Fruit fly (Drosophila melanogaster): ENCODE measurements around the gene CG17819.

CG17819 gene

DNA sequence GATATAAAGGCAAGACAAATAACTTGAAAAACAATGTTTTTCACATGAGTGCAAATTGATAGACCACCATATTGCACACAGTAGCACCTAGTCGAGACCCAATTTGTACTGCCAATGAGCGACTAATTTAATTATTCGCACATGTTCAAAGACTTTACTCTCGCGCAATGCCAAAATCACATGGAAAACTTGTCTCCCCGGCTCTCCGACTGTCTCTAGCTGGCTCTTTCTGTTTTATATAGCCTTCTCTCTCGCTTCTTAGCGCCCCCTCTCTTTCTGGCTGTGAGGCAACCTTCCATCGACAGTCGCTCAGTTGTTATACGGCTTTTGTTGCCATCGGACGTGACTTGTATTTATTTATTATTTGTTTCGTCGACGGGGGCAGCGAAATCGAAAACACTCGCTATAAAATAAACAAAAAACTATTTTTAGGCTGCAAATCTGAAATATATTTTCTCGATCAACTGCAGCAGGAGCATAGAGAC, 10.3 kb downstream of the CG17819 start, which contains the start of gene CG6656:
CG6656 (plus strand) TSS at position 312 of the 485 bp plus-strand sequence.
- TF ChIP-seq CG8478 (optimal IDR thresholded peaks at IDR 0.05) (no peak), CTCF (optimal IDR thresholded peaks at IDR 0.05) (no peak)

dm6 chr3R:21873439-21873838, 11.9 kb downstream of the CG17819 start, which contains the start of gene CG31178:
TSS of gene CG31178 (plus strand) at chr3R:21873739.
- TF ChIP-seq CTCF (optimal IDR thresholded peaks at IDR 0.05) (no peak), CG8478 (optimal IDR thresholded peaks at IDR 0.05) (no peak)

- TF ChIP-seq CG8478 (optimal IDR thresholded peaks at IDR 0.05) (no peak), CTCF (optimal IDR thresholded peaks at IDR 0.05) (no peak)
Measured at dm6 chr3R:21871348-21871940, 13.9 kb downstream of the CG17819 start.

DNA sequence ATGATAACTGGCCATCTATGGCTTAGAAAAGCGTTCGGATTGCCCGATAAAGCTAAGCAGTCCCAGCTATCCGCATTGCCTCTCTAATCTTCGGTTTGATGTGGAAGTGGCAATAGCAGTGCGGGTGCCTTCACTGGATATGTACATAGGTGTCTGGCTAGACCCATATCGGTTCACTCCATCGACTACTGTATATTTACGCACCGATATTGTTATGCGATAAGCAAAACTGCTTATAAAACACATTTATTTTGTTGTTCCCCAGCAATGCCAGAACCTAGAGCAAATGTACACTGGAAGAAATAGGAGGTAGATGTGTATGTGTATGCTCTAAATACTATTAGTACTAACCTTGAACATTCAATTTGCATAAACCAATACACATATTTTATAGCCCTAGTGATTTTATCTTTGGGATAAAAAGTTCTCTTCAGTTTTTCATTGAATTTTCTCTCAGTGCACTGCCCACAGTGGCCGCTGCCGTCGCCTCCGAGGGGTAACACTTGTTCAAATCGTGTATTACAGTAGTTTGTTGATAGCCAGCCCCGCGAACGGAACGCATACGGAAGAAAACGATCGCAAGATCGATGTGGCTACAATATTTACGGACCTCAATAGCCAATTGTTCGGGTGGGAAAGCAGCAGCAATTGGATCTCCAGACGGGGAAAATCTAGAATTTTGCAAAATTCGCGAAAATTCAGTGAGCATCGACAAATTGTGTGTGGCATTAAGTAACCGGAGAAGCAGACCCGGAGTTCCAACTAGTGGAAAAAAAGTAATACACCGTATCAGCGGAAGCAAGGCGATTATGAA, 15.0 kb downstream of the CG17819 start, which contains the start of gene CG31431:
CG31431 (plus strand) TSS at position 524 of the 814 bp plus-strand sequence.
- no peak for TF ChIP-seq CG8478 (optimal IDR thresholded peaks at IDR 0.05)

- no peak for TF ChIP-seq CG8478 (optimal IDR thresholded peaks at IDR 0.05)
- TF ChIP-seq CTCF (optimal IDR thresholded peaks at IDR 0.05): no peak
Measured at dm6 chr3R:21869464-21870100, 15.8 kb downstream of the CG17819 start, which contains the start of gene CG31174. TSS of gene CG31174 (minus strand) at chr3R:21869514.

- TF ChIP-seq CTCF (optimal IDR thresholded peaks at IDR 0.05) (no peak), CG8478 (optimal IDR thresholded peaks at IDR 0.05) (no peak)
Measured at dm6 chr3R:21867819-21868218, 17.5 kb downstream of the CG17819 start, which contains the start of the genes CG6569 and Cby. TSS of gene CG6569 (minus strand) at chr3R:21867919. TSS of gene Cby (plus strand) at chr3R:21868003.

DNA sequence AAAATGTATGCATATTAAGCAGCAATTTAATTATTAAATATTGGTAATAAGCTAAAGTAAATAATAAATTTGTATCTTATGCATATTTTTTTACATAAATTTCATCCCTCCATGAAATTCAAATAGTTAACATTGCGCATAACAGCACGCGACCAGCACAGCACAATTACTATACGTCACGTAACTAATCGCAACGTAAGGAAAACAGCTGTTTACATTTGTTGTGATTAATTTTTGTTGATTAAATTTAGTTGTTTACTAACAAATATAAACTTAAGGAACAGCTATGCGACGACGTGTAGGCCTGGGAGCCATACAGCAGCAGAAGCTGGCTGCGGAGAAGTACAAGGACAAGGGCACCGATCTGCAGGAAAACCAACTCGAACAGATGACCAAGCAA, 20.4 kb downstream of the CG17819 start, which contains the start of gene lsn:
lsn (plus strand) TSS at position 177 of the 400 bp plus-strand sequence.
- TF ChIP-seq CG8478 (optimal IDR thresholded peaks at IDR 0.05) (no peak), CTCF (optimal IDR thresholded peaks at IDR 0.05) (no peak)

DNA sequence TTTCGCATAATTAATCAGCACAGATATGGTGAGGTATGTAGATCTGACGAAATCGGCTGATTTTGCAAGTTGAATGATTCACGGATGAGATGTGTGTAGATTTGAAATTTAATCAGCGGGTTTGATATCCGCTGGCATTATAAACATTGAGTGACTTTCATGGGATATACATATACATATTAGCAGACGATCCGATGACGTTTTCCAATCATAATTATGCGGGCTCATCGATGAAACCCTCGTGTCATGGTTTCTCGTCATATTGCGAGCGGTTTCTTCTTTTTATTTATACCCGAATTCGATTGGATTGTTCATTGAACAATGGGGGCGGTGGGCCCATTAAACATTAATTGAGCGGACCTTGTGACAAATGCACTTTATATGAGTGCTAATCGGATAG, 20.9 kb downstream of the CG17819 start:
- TF ChIP-seq CTCF (optimal IDR thresholded peaks at IDR 0.05) (no peak), CG8478 (optimal IDR thresholded peaks at IDR 0.05) (no peak)

dm6 chr3R:21863817-21864384, 21.4 kb downstream of the CG17819 start:
- TF ChIP-seq CTCF (optimal IDR thresholded peaks at IDR 0.05): no peak
- no peak for TF ChIP-seq CG8478 (optimal IDR thresholded peaks at IDR 0.05)

DNA sequence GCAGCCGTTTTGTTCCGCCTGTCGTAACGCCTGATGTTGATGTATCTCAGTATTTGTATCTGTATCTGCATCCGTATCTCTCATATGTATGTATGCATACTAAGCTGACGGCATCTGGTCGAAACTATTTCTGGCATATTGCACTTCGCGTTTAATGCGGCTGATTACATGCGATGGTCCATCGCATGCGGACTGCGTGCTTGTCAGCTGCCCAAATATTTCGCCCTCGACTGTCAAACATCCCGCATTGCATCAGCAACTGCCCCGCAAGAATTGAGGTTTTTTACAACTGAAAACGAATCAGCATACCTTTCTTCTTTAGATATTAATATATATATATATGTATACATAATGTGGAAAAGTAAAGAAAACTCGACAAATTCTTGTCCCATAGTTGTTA, 22.5 kb downstream of the CG17819 start:
- TF ChIP-seq CG8478 (optimal IDR thresholded peaks at IDR 0.05) (no peak), CTCF (optimal IDR thresholded peaks at IDR 0.05) (no peak)

- no peak for TF ChIP-seq CG8478 (optimal IDR thresholded peaks at IDR 0.05)
- TF ChIP-seq CTCF (optimal IDR thresholded peaks at IDR 0.05): no peak
Measured at dm6 chr3R:21862137-21862850, 23.1 kb downstream of the CG17819 start.

- TF ChIP-seq CTCF (optimal IDR thresholded peaks at IDR 0.05): no peak
Measured at dm6 chr3R:21859509-21859908, 25.8 kb downstream of the CG17819 start.

DNA sequence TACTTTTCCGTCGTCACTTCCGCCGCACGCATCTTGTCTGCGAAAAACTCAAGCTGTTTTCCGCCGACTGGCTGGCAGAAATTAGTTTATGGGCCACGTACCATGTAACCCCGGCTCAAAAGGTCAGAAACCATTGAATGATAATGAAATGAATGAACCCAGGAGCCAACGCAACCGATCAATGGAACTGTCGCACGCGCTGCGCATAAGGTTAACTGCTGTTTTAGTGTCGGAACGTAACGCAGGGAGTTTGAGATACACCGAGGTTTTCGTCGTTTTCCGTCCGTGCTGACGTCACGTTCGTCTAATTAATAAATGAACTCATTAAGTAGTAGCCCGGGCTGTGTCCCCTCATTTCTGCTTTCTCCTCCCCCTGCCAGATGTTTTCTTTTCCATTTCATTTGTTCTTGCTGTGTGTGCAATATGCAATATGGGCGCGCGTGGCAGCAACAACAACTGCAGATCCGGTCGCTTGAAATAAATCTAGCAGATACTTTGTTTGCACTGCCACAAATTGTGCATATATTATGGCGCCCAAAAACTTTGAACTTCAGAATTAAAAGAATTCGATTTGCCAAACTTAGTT, 27.0 kb downstream of the CG17819 start:
- TF ChIP-seq CTCF (optimal IDR thresholded peaks at IDR 0.05) (no peak), CG8478 (optimal IDR thresholded peaks at IDR 0.05) (no peak)

DNA sequence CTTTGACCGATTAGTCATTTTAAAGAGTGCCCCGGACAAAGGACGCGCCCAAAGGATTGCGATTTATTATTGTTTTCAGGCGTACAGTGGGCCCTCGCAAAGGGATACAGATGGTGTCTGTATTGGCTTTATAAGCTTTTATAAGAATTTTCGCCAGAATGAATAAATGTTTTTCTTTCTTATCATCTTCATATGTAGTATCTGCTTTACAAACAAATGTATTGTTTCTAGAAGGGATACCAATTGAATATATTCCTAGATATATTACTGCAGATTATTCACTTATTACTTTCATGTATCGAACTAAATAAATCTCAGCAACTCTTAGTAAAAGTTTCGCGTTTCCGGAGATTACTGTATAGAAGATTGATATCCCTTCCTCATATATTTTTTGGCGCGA, 27.8 kb downstream of the CG17819 start:
- TF ChIP-seq CTCF (optimal IDR thresholded peaks at IDR 0.05): no peak
- no peak for TF ChIP-seq CG8478 (optimal IDR thresholded peaks at IDR 0.05)

Measured in S2 (cell line).